Fruit fly (Drosophila melanogaster) whole organism, pupa: ENCODE data around the gene Gr98d.
A peak's percentile ranks its signal among the peaks of the same experiment; 100 is the strongest.

Experiments used
- CG10348 ChIP-seq: fragments of 200-800 bp; sonication (Bioruptor generic); IDR thresholded peaks from 2 replicates; pipeline ENCODE4 v1.3.6; 2022; ENCODE audit warnings: missing biosample characterization, missing genetic modification characterization
- CG12605 ChIP-seq: fragments of 200-800 bp; sonication (Bioruptor generic); IDR thresholded peaks from 2 replicates; pipeline ENCODE4 v1.3.6; 2022; ENCODE audit warnings: missing biosample characterization, missing genetic modification characterization
- CG13204 ChIP-seq: fragments of 200-800 bp; sonication (Bioruptor generic); optimal IDR thresholded peaks from 2 replicates; lab custom pipeline; 2018; ENCODE audit warnings: missing biosample characterization, mild to moderate bottlenecking, missing genetic modification characterization, moderate library complexity
- CG14655 ChIP-seq: fragments of 200-800 bp; sonication (Bioruptor generic); optimal IDR thresholded peaks from 3 replicates; lab custom pipeline; 2017; ENCODE audit warnings: mild to moderate bottlenecking, missing biosample characterization, missing genetic modification reagents, missing genetic modification characterization
- CG15710 ChIP-seq: fragments of 200-800 bp; sonication (Bioruptor generic); optimal IDR thresholded peaks from 2 replicates; lab custom pipeline; 2018; ENCODE audit warnings: missing biosample characterization, mild to moderate bottlenecking, missing genetic modification characterization, moderate library complexity
- CG17806 ChIP-seq: fragments of 200-800 bp; sonication (Bioruptor generic); optimal IDR thresholded peaks from 2 replicates; lab custom pipeline; 2018; ENCODE audit warnings: missing biosample characterization, mild to moderate bottlenecking, missing genetic modification characterization, moderate library complexity
- CG32121 ChIP-seq: fragments of 200-800 bp; sonication (Bioruptor generic); IDR thresholded peaks from 2 replicates; pipeline ENCODE4 v1.3.6; 2022; ENCODE audit warnings: missing biosample characterization, missing genetic modification characterization
- CG34367 ChIP-seq: fragments of 200-800 bp; sonication (Bioruptor generic); optimal IDR thresholded peaks from 2 replicates; lab custom pipeline; 2018; ENCODE audit warnings: missing biosample characterization, mild to moderate bottlenecking, missing genetic modification characterization
- CG4496 ChIP-seq: fragments of 200-800 bp; sonication (Bioruptor generic); IDR thresholded peaks from 3 replicates; pipeline ENCODE4 v1.3.6; 2022; ENCODE audit warnings: missing biosample characterization, missing genetic modification characterization
- CG8159 ChIP-seq: fragments of 200-800 bp; sonication (Bioruptor generic); optimal IDR thresholded peaks from 3 replicates; lab custom pipeline; 2018; ENCODE audit warnings: missing biosample characterization, mild to moderate bottlenecking, missing genetic modification characterization, moderate library complexity
- CG8301 ChIP-seq: fragments of 200-800 bp; sonication (Bioruptor generic); optimal IDR thresholded peaks from 2 replicates; lab custom pipeline; 2018; ENCODE audit warnings: missing biosample characterization, mild to moderate bottlenecking, missing genetic modification characterization
- CG9948 ChIP-seq: fragments of 200-800 bp; sonication (Bioruptor generic); optimal IDR thresholded peaks from 2 replicates; lab custom pipeline; 2018; ENCODE audit warnings: missing biosample characterization, mild to moderate bottlenecking, missing genetic modification characterization, moderate library complexity
- D1 ChIP-seq: fragments of 200-800 bp; sonication (Bioruptor generic); optimal IDR thresholded peaks from 2 replicates; lab custom pipeline; 2018; ENCODE audit warnings: missing biosample characterization, mild to moderate bottlenecking, missing genetic modification characterization, moderate library complexity
- EcR ChIP-seq: fragments of 200-800 bp; sonication (Bioruptor generic); optimal IDR thresholded peaks from 3 replicates; lab custom pipeline; 2019; ENCODE audit warnings: missing biosample characterization, missing genetic modification characterization, mild to moderate bottlenecking, moderate library complexity, missing genetic modification reagents
- Ets98B ChIP-seq: fragments of 200-800 bp; sonication (Bioruptor generic); IDR thresholded peaks from 2 replicates; pipeline ENCODE4 v1.3.6; 2022; ENCODE audit warnings: missing biosample characterization, missing genetic modification characterization
- Pif1A ChIP-seq: fragments of 200-800 bp; sonication (Bioruptor generic); optimal IDR thresholded peaks from 3 replicates; lab custom pipeline; 2016; ENCODE audit warnings: missing biosample characterization, missing genetic modification characterization
- Pif1B ChIP-seq: fragments of 200-800 bp; sonication (Bioruptor generic); optimal IDR thresholded peaks from 3 replicates; lab custom pipeline; 2016; ENCODE audit warnings: missing biosample characterization, missing genetic modification characterization
- Snoo ChIP-seq: fragments of 200-800 bp; sonication (Bioruptor generic); optimal IDR thresholded peaks from 3 replicates; lab custom pipeline; 2017; ENCODE audit warnings: missing biosample characterization, mild to moderate bottlenecking, missing genetic modification characterization, inconsistent platforms
- fd96Ca ChIP-seq: fragments of 200-800 bp; sonication (Bioruptor generic); IDR thresholded peaks from 3 replicates; pipeline ENCODE4 v1.3.6; 2022; ENCODE audit warnings: missing biosample characterization, missing genetic modification characterization
- gl ChIP-seq: fragments of 200-800 bp; sonication (Bioruptor generic); optimal IDR thresholded peaks from 2 replicates; lab custom pipeline; 2018; ENCODE audit warnings: missing biosample characterization, mild to moderate bottlenecking, missing genetic modification characterization
- rn ChIP-seq: fragments of 200-800 bp; sonication (Bioruptor generic); IDR thresholded peaks from 2 replicates; pipeline ENCODE4 v1.3.6; 2022; ENCODE audit warnings: missing biosample characterization, missing genetic modification characterization

Gene Gr98d

dm6 chr3R:27544143-27544542 is 1.7 kb upstream of the Gr98d start, which contains the start of gene Gr98c:
TSS of gene Gr98c (plus strand) at chr3R:27544443.
- no peak for TF ChIP-seq CG32121 (GFP tag; lab: Robert Waterston, UW)
- TF ChIP-seq gl (tag; lab: Kevin White, UChicago), result no peak
- no peak for TF ChIP-seq CG14655 (GFP tag; lab: Kevin White, UChicago)
- no peak for TF ChIP-seq CG15710
- no peak for TF ChIP-seq CG13204 (GFP tag; lab: Kevin White, UChicago)
- TF ChIP-seq CG34367 (tag; lab: Kevin White, UChicago), result no peak
- TF ChIP-seq, all 21 proteins: peak for 0

dm6 chr3R:27547378-27547949 is 1.6 kb downstream of the Gr98d start:
- TF ChIP-seq fd96Ca, result no peak
- TF ChIP-seq D1 (tag; lab: Kevin White, UChicago), result no peak
- no peak for TF ChIP-seq Snoo (tag; lab: Kevin White, UChicago)
- TF ChIP-seq CG17806 (tag; lab: Kevin White, UChicago), result no peak
- no peak for TF ChIP-seq CG8159 (tag; lab: Kevin White, UChicago)
- TF ChIP-seq rn, result no peak
- TF ChIP-seq CG34367 (tag; lab: Kevin White, UChicago), result no peak

dm6 chr3R:27552710-27553109 is 6.9 kb downstream of the Gr98d start:
- TF ChIP-seq Pif1A (GFP tag; lab: Kevin White, UChicago) (no peak), CG12605 (GFP tag; lab: Robert Waterston, UW) (no peak)

dm6 chr3R:27553379-27553778 is 7.5 kb downstream of the Gr98d start:
- TF ChIP-seq fd96Ca (no peak), CG8301 (tag; lab: Kevin White, UChicago) (no peak), CG9948 (tag; lab: Kevin White, UChicago) (no peak), CG10348 (GFP tag; lab: Robert Waterston, UW) (no peak), CG13204 (GFP tag; lab: Kevin White, UChicago) (no peak), CG17806 (tag; lab: Kevin White, UChicago) (no peak), gl (tag; lab: Kevin White, UChicago) (no peak)

dm6 chr3R:27553921-27554320 is 8.1 kb downstream of the Gr98d start:
- TF ChIP-seq Ets98B (peak; percentile 88), CG8301 (tag; lab: Kevin White, UChicago) (peak; percentile 81), CG15710 (peak; percentile 73), CG12605 (GFP tag; lab: Robert Waterston, UW) (peak; percentile 82), Pif1B (peak; percentile 72), CG10348 (GFP tag; lab: Robert Waterston, UW) (no peak), CG13204 (GFP tag; lab: Kevin White, UChicago) (no peak), D1 (tag; lab: Kevin White, UChicago) (no peak), CG34367 (tag; lab: Kevin White, UChicago) (peak; percentile 65), CG14655 (GFP tag; lab: Kevin White, UChicago) (no peak), gl (tag; lab: Kevin White, UChicago) (peak; percentile 10), fd96Ca (peak; percentile 56; the same call in 1 of the 3 replicates), EcR (GFP tag; lab: Kevin White, UChicago) (no peak), Pif1A (GFP tag; lab: Kevin White, UChicago) (peak; percentile 82), CG32121 (GFP tag; lab: Robert Waterston, UW) (peak; percentile 86), CG4496 (GFP tag; lab: Robert Waterston, UW) (peak; percentile 89), CG17806 (tag; lab: Kevin White, UChicago) (peak; percentile 71), rn (peak; percentile 48; the same call in 1 of the 2 replicates), Snoo (tag; lab: Kevin White, UChicago) (peak; percentile 83), CG9948 (tag; lab: Kevin White, UChicago) (peak; percentile 70), CG8159 (tag; lab: Kevin White, UChicago) (peak; percentile 81)

dm6 chr3R:27554964-27555363 is 9.1 kb downstream of the Gr98d start:
- peak; percentile 66 for TF ChIP-seq Pif1B
- TF ChIP-seq CG17806 (tag; lab: Kevin White, UChicago), result peak; percentile 53
- TF ChIP-seq Snoo (tag; lab: Kevin White, UChicago), result no peak
- no peak for TF ChIP-seq D1 (tag; lab: Kevin White, UChicago)
- TF ChIP-seq CG10348 (GFP tag; lab: Robert Waterston, UW), result peak; percentile 70
- peak; percentile 87 for TF ChIP-seq CG12605 (GFP tag; lab: Robert Waterston, UW)
- peak; percentile 41; the same call in 1 of the 2 replicates for TF ChIP-seq rn
- TF ChIP-seq CG15710, result peak; percentile 40
- no peak for TF ChIP-seq gl (tag; lab: Kevin White, UChicago)
- TF ChIP-seq CG14655 (GFP tag; lab: Kevin White, UChicago), result peak; percentile 88
- TF ChIP-seq CG8301 (tag; lab: Kevin White, UChicago), result peak; percentile 88
- peak; percentile 74 for TF ChIP-seq Pif1A (GFP tag; lab: Kevin White, UChicago)
- TF ChIP-seq CG9948 (tag; lab: Kevin White, UChicago), result peak; percentile 63
- peak; percentile 37 for TF ChIP-seq CG8159 (tag; lab: Kevin White, UChicago)
- peak; percentile 88 for TF ChIP-seq fd96Ca
- peak; percentile 93 for TF ChIP-seq CG32121 (GFP tag; lab: Robert Waterston, UW)
- no peak for TF ChIP-seq EcR (GFP tag; lab: Kevin White, UChicago)
- TF ChIP-seq CG34367 (tag; lab: Kevin White, UChicago), result peak; percentile 17
- peak; percentile 90 for TF ChIP-seq CG4496 (GFP tag; lab: Robert Waterston, UW)
- TF ChIP-seq CG13204 (GFP tag; lab: Kevin White, UChicago), result no peak
- peak; percentile 91 for TF ChIP-seq Ets98B
